Worm (Caenorhabditis elegans) whole organism, L4 larva: ENCODE data around the gene dmd-4.

Source experiments
- T20F7.1 ChIP-seq: fragments of 200-800 bp; sonication (Bioruptor generic); optimal IDR thresholded peaks from 2 replicates; lab custom pipeline; 2018; ENCODE audit warnings: mild to moderate bottlenecking, missing genetic modification characterization, missing compliant biosample characterization
- ZK337.2 ChIP-seq: fragments of 200-800 bp; sonication (Bioruptor generic); IDR thresholded peaks from 2 replicates; pipeline ENCODE4 v1.3.6; 2022; ENCODE audit warnings: missing genetic modification reagents, missing genetic modification characterization, missing compliant biosample characterization
- ZK546.5 ChIP-seq, 2 experiments: sonication (generic microtip); optimal IDR thresholded peaks; 2 replicates each; lab custom pipeline; 2017; ENCODE audit warnings: missing biosample characterization in 2 of 2, missing genetic modification characterization in 2 of 2
- ceh-20 ChIP-seq: fragments of 200-800 bp; sonication (Bioruptor generic); IDR thresholded peaks from 2 replicates; pipeline ENCODE4 v1.3.6; 2022; ENCODE audit warnings: missing genetic modification reagents, missing genetic modification characterization, missing compliant biosample characterization
- ceh-28 ChIP-seq: fragments of 150-350 bp; optimal IDR thresholded peaks from 2 replicates; lab custom pipeline; 2014; ENCODE audit warnings: missing biosample characterization, missing genetic modification reagents, missing genetic modification characterization
- ceh-32 ChIP-seq: sonication (generic microtip); optimal IDR thresholded peaks from 2 replicates; lab custom pipeline; 2016; ENCODE audit warnings: mild to moderate bottlenecking, missing genetic modification characterization, missing compliant biosample characterization; ENCODE audit not compliant: poor library complexity
- ceh-44 ChIP-seq: fragments of 200-800 bp; sonication (Bioruptor generic); IDR thresholded peaks from 2 replicates; pipeline ENCODE4 v1.3.6; 2022; ENCODE audit warnings: missing genetic modification reagents, missing genetic modification characterization, missing compliant biosample characterization
- ceh-82 ChIP-seq: sonication (generic microtip); optimal IDR thresholded peaks from 2 replicates; lab custom pipeline; 2017; ENCODE audit warnings: missing biosample characterization, missing genetic modification characterization
- ces-1 ChIP-seq: fragments of 150-350 bp; sonication (generic microtip); optimal IDR thresholded peaks from 4 replicates; lab custom pipeline; 2014; ENCODE audit warnings: missing biosample characterization, missing genetic modification reagents, missing genetic modification characterization
- ctbp-1 ChIP-seq: fragments of 200-800 bp; sonication (Bioruptor generic); IDR thresholded peaks from 2 replicates; pipeline ENCODE4 v1.3.6; 2022; ENCODE audit warnings: missing genetic modification reagents, missing genetic modification characterization, missing compliant biosample characterization
- daf-16 ChIP-seq, 3 experiments: sonication (generic microtip); optimal IDR thresholded peaks; 2 replicates each; lab custom pipeline; 2016 to 2017; ENCODE audit warnings: missing genetic modification characterization in 3 of 3, missing genetic modification reagents in 3 of 3, mild to moderate bottlenecking in 2 of 3, missing compliant biosample characterization in 2 of 3, missing biosample characterization in 1 of 3, moderate library complexity in 1 of 3
- daf-19 ChIP-seq: fragments of 200-800 bp; sonication (Bioruptor generic); conservative IDR thresholded peaks from 2 replicates; pipeline ENCODE4 v1.3.6; 2022; ENCODE audit warnings: missing genetic modification characterization, missing compliant biosample characterization
- daf-8 ChIP-seq: fragments of 200-800 bp; sonication (Bioruptor generic); IDR thresholded peaks from 2 replicates; pipeline ENCODE4 v1.3.6; 2022; ENCODE audit warnings: missing genetic modification characterization, missing compliant biosample characterization
- dmd-6 ChIP-seq: fragments of 200-800 bp; sonication (Bioruptor generic); IDR thresholded peaks from 2 replicates; pipeline ENCODE4 v1.3.6; 2022; ENCODE audit warnings: missing genetic modification reagents, missing genetic modification characterization, missing compliant biosample characterization
- dmd-9 ChIP-seq: fragments of 200-800 bp; sonication (Bioruptor generic); IDR thresholded peaks from 2 replicates; pipeline ENCODE4 v1.3.6; 2022; ENCODE audit warnings: missing genetic modification reagents, missing genetic modification characterization, missing compliant biosample characterization
- dpl-1 ChIP-seq: fragments of 150-350 bp; optimal IDR thresholded peaks from 2 replicates; lab custom pipeline; 2014; ENCODE audit warnings: missing biosample characterization, missing genetic modification reagents, missing genetic modification characterization
- dve-1 ChIP-seq: sonication (generic microtip); optimal IDR thresholded peaks from 2 replicates; lab custom pipeline; 2017; ENCODE audit warnings: antibody characterized with exemption, mild to moderate bottlenecking, missing genetic modification characterization, missing compliant biosample characterization; ENCODE audit not compliant: insufficient read depth
- egl-27 ChIP-seq: sonication (generic microtip); optimal IDR thresholded peaks from 3 replicates; lab custom pipeline; 2017; ENCODE audit warnings: missing biosample characterization, missing genetic modification reagents, missing genetic modification characterization
- egl-43 ChIP-seq: fragments of 200-800 bp; sonication (Bioruptor generic); IDR thresholded peaks from 2 replicates; pipeline ENCODE4 v1.3.6; 2022; ENCODE audit warnings: missing genetic modification reagents, missing genetic modification characterization, missing compliant biosample characterization
- fkh-10 ChIP-seq: fragments of 150-350 bp; optimal IDR thresholded peaks from 2 replicates; lab custom pipeline; 2014; ENCODE audit warnings: missing biosample characterization, missing genetic modification reagents, missing genetic modification characterization
- hif-1 ChIP-seq, 2 experiments: sonication (generic microtip); optimal IDR thresholded peaks; 2 replicates each; lab custom pipeline; 2016 to 2017; ENCODE audit warnings: missing compliant biosample characterization in 2 of 2, missing genetic modification characterization in 2 of 2, missing genetic modification reagents in 2 of 2, missing genotype in 2 of 2, mild to moderate bottlenecking in 1 of 2
- hmg-1.1 ChIP-seq: fragments of 200-800 bp; sonication (Bioruptor generic); IDR thresholded peaks from 2 replicates; pipeline ENCODE4 v1.3.6; 2022; ENCODE audit warnings: missing genetic modification reagents, missing genetic modification characterization, missing compliant biosample characterization
- jun-1 ChIP-seq: fragments of 150-350 bp; optimal IDR thresholded peaks from 2 replicates; lab custom pipeline; 2014; ENCODE audit warnings: missing biosample characterization, missing genetic modification reagents, missing genetic modification characterization
- lim-7 ChIP-seq: fragments of 200-800 bp; sonication (Bioruptor generic); IDR thresholded peaks from 2 replicates; pipeline ENCODE4 v1.3.6; 2022; ENCODE audit warnings: missing genetic modification characterization, missing compliant biosample characterization
- lin-1 ChIP-seq: fragments of 200-800 bp; sonication (Bioruptor generic); IDR thresholded peaks from 2 replicates; pipeline ENCODE4 v1.3.6; 2022; ENCODE audit warnings: missing genetic modification reagents, missing genetic modification characterization, missing compliant biosample characterization
- lin-13 ChIP-seq: fragments of 150-350 bp; optimal IDR thresholded peaks from 2 replicates; lab custom pipeline; 2014; ENCODE audit warnings: missing biosample characterization, missing genetic modification reagents, missing genetic modification characterization
- lin-15B ChIP-seq: fragments of 150-350 bp; sonication (generic microtip); optimal IDR thresholded peaks from 3 replicates; lab custom pipeline; 2014; ENCODE audit warnings: missing biosample characterization, missing genetic modification characterization
- lin-29 ChIP-seq: fragments of 200-800 bp; sonication (Bioruptor generic); IDR thresholded peaks from 2 replicates; pipeline ENCODE4 v1.3.6; 2022; ENCODE audit warnings: missing genetic modification reagents, missing genetic modification characterization, missing compliant biosample characterization
- lin-38 ChIP-seq: fragments of 200-800 bp; sonication (Bioruptor generic); IDR thresholded peaks from 2 replicates; pipeline ENCODE4 v1.3.6; 2022; ENCODE audit warnings: missing genetic modification reagents, missing genetic modification characterization, missing compliant biosample characterization
- lsy-2 ChIP-seq, 2 experiments: fragments of 150-350 bp in 1 of 2; sonication (generic microtip) in 1 of 2; optimal IDR thresholded peaks; 2 replicates each; lab custom pipeline; 2014 to 2017; ENCODE audit warnings: missing biosample characterization in 2 of 2, missing genetic modification characterization in 2 of 2
- mdt-29 ChIP-seq: fragments of 200-800 bp; sonication (Bioruptor generic); IDR thresholded peaks from 2 replicates; pipeline ENCODE4 v1.3.6; 2022; ENCODE audit warnings: missing genetic modification reagents, missing genetic modification characterization, missing compliant biosample characterization
- mes-2 ChIP-seq: sonication (generic microtip); optimal IDR thresholded peaks from 2 replicates; lab custom pipeline; 2016; ENCODE audit warnings: missing genotype, mild to moderate bottlenecking, missing genetic modification characterization, missing compliant biosample characterization; ENCODE audit not compliant: poor library complexity, severe bottlenecking
- nhr-10 ChIP-seq: fragments of 150-350 bp; optimal IDR thresholded peaks from 2 replicates; lab custom pipeline; 2014; ENCODE audit warnings: missing biosample characterization, missing genetic modification characterization
- nhr-102 ChIP-seq: sonication (generic microtip); optimal IDR thresholded peaks from 2 replicates; lab custom pipeline; 2016; ENCODE audit warnings: mild to moderate bottlenecking, missing genetic modification characterization, moderate library complexity, missing compliant biosample characterization
- nhr-11 ChIP-seq: fragments of 150-350 bp; optimal IDR thresholded peaks from 2 replicates; lab custom pipeline; 2014; ENCODE audit warnings: missing biosample characterization, missing genetic modification characterization
- nhr-111 ChIP-seq: fragments of 200-800 bp; sonication (Bioruptor generic); optimal IDR thresholded peaks from 2 replicates; lab custom pipeline; 2018; ENCODE audit warnings: mild to moderate bottlenecking, missing genetic modification characterization, missing compliant biosample characterization
- nhr-237 ChIP-seq: sonication (generic microtip); optimal IDR thresholded peaks from 2 replicates; lab custom pipeline; 2017; ENCODE audit warnings: missing biosample characterization, missing genetic modification characterization
- nhr-28 ChIP-seq: fragments of 150-350 bp; optimal IDR thresholded peaks from 2 replicates; lab custom pipeline; 2014; ENCODE audit warnings: missing biosample characterization, missing genetic modification characterization
- nhr-77 ChIP-seq: fragments of 150-350 bp; optimal IDR thresholded peaks from 2 replicates; lab custom pipeline; 2014; ENCODE audit warnings: missing biosample characterization, missing genetic modification characterization
- pha-4 ChIP-seq, 2 experiments: fragments of 150-350 bp in 1 of 2; fragments of 200-800 bp in 1 of 2; sonication (Bioruptor generic) in 1 of 2; IDR thresholded peaks in 1 of 2; optimal IDR thresholded peaks in 1 of 2; 2 replicates each; pipeline versions ENCODE4 v1.3.6 to Lab custom; 2014 to 2022; ENCODE audit warnings: missing genetic modification characterization in 2 of 2, missing genetic modification reagents in 2 of 2, missing biosample characterization in 1 of 2, missing compliant biosample characterization in 1 of 2
- pqm-1 ChIP-seq: sonication (generic microtip); optimal IDR thresholded peaks from 2 replicates; lab custom pipeline; 2017; ENCODE audit warnings: missing biosample characterization, missing genetic modification characterization
- rbr-2 ChIP-seq: sonication (generic microtip); optimal IDR thresholded peaks from 2 replicates; lab custom pipeline; 2016; ENCODE audit warnings: missing genotype, missing genetic modification characterization, missing compliant biosample characterization
- sdz-12 ChIP-seq: fragments of 200-800 bp; sonication (Bioruptor generic); optimal IDR thresholded peaks from 2 replicates; lab custom pipeline; 2018; ENCODE audit warnings: mild to moderate bottlenecking, missing genetic modification characterization, missing compliant biosample characterization
- set-16 ChIP-seq: fragments of 200-800 bp; sonication (Bioruptor generic); IDR thresholded peaks from 2 replicates; pipeline ENCODE4 v1.3.6; 2022; ENCODE audit warnings: missing genetic modification reagents, missing genetic modification characterization, missing compliant biosample characterization
- skn-1 ChIP-seq: fragments of 150-350 bp; optimal IDR thresholded peaks from 2 replicates; lab custom pipeline; 2014; ENCODE audit warnings: missing biosample characterization, missing genetic modification characterization
- unc-130 ChIP-seq: sonication (generic microtip); optimal IDR thresholded peaks from 2 replicates; lab custom pipeline; 2016; ENCODE audit warnings: missing genetic modification reagents, missing genetic modification characterization, missing compliant biosample characterization
- unc-62 ChIP-seq, 3 experiments: fragments of 150-350 bp in 1 of 3; sonication (generic microtip); optimal IDR thresholded peaks in 2 of 3; peaks in 1 of 3; 1 replicate in 1 of 3; 2 replicates in 2 of 3; lab custom pipeline; 2014 to 2017; ENCODE audit warnings: missing biosample characterization in 3 of 3, missing genetic modification characterization in 3 of 3, missing genetic modification reagents in 3 of 3, missing genotype in 1 of 3
- zag-1 ChIP-seq: fragments of 150-350 bp; optimal IDR thresholded peaks from 2 replicates; lab custom pipeline; 2014; ENCODE audit warnings: missing biosample characterization, missing genetic modification characterization
- zip-11 ChIP-seq: fragments of 200-800 bp; sonication (Bioruptor generic); IDR thresholded peaks from 2 replicates; pipeline ENCODE4 v1.3.6; 2022; ENCODE audit warnings: missing genetic modification characterization, missing compliant biosample characterization

dmd-4 gene

ce11 chrX:14824490-14825050, 37.1 kb downstream of the dmd-4 start, which contains the start of gene mbk-1 (continued):
- no peak for TF ChIP-seq ZK546.5 (tag; optimal IDR thresholded peaks at IDR 0.05; lab: Kevin White, UChicago)
- no peak for TF ChIP-seq nhr-10 (tag; lab: Kevin White, UChicago)
- TF ChIP-seq nhr-77 (tag; lab: Kevin White, UChicago): peak; percentile 76
- no peak for TF ChIP-seq T20F7.1 (GFP tag; lab: Kevin White, UChicago)
- TF ChIP-seq pqm-1: peak; percentile 5
- peak; percentile 75 for TF ChIP-seq lin-1
- no peak for TF ChIP-seq ces-1
- TF ChIP-seq nhr-102: no peak
- TF ChIP-seq fkh-10 (GFP tag; lab: Kevin White, UChicago): no peak
- no peak for TF ChIP-seq zip-11 (GFP tag; lab: Robert Waterston, UW)
- TF ChIP-seq lsy-2 (tag; optimal IDR thresholded peaks at IDR 0.05; lab: Kevin White, UChicago): peak in 1 of 2 experiments; percentile 76
- peak; percentile 70; the same call in 1 of the 2 replicates for TF ChIP-seq ceh-20 (GFP tag; lab: Robert Waterston, UW)
- TF ChIP-seq jun-1 (tag; lab: Kevin White, UChicago): no peak
- TF ChIP-seq mdt-29: no peak
- TF ChIP-seq ceh-82 (tag; lab: Kevin White, UChicago): no peak
- TF ChIP-seq daf-19 (GFP tag; lab: Robert Waterston, UW): no peak
- TF ChIP-seq hmg-1.1 (GFP tag; lab: Robert Waterston, UW): peak; percentile 80
- TF ChIP-seq set-16 (GFP tag; lab: Robert Waterston, UW): no peak
- no peak for TF ChIP-seq nhr-111 (GFP tag; lab: Kevin White, UChicago)
- no peak for TF ChIP-seq mes-2 (tag; lab: Kevin White, UChicago)
- TF ChIP-seq dmd-6: peak; percentile 75
- no peak for TF ChIP-seq ceh-44 (GFP tag; lab: Robert Waterston, UW)
- TF ChIP-seq dve-1 (tag; lab: Kevin White, UChicago): peak; percentile 85
- TF ChIP-seq unc-62 (GFP tag; optimal IDR thresholded peaks at IDR 0.05 in 1 of 2; lab: Kevin White, UChicago): peak in 1 of 2 experiments; percentile 50
- no peak for TF ChIP-seq unc-62 (tag; optimal IDR thresholded peaks at IDR 0.05; lab: Kevin White, UChicago)
- TF ChIP-seq lin-38 (GFP tag; lab: Robert Waterston, UW): no peak; the same call in 1 of the 2 replicates
- TF ChIP-seq hif-1 (tag; optimal IDR thresholded peaks at IDR 0.05; lab: Kevin White, UChicago): peak in 1 of 2 experiments; percentile 27
- TF ChIP-seq lim-7: no peak
- TF ChIP-seq ceh-32 (tag; lab: Kevin White, UChicago): no peak
- TF ChIP-seq nhr-28 (tag; lab: Kevin White, UChicago): peak; percentile 91
- TF ChIP-seq ceh-28 (tag; lab: Kevin White, UChicago): no peak
- TF ChIP-seq daf-16 (GFP tag; optimal IDR thresholded peaks at IDR 0.05; lab: Kevin White, UChicago): no peak
- peak; percentile 76 for TF ChIP-seq daf-16 (tag; optimal IDR thresholded peaks at IDR 0.05; lab: Kevin White, UChicago)
- no peak for TF ChIP-seq dmd-9 (GFP tag; lab: Robert Waterston, UW)
- no peak for TF ChIP-seq pha-4 (GFP tag; IDR thresholded peaks at IDR 0.05; lab: Robert Waterston, UW)
- no peak for TF ChIP-seq pha-4 (tag; optimal IDR thresholded peaks at IDR 0.05; lab: Kevin White, UChicago)
- TF ChIP-seq lin-29: no peak
- no peak for TF ChIP-seq lin-15B
- peak; percentile 17 for TF ChIP-seq lin-13 (GFP tag; lab: Kevin White, UChicago)
- 0 out of 2 replicates have a peak, but pooled peaks have one; percentile 26 for TF ChIP-seq ctbp-1 (GFP tag; lab: Robert Waterston, UW)
- TF ChIP-seq skn-1 (tag; lab: Kevin White, UChicago): no peak
- no peak for TF ChIP-seq sdz-12 (GFP tag; lab: Kevin White, UChicago)
- no peak for TF ChIP-seq egl-27 (tag; lab: Kevin White, UChicago)
- peak; percentile 33 for TF ChIP-seq dpl-1 (GFP tag; lab: Kevin White, UChicago)
- peak; percentile 58 for TF ChIP-seq nhr-11 (tag; lab: Kevin White, UChicago)
- no peak for TF ChIP-seq egl-43
- no peak for TF ChIP-seq ZK337.2 (GFP tag; lab: Robert Waterston, UW)
- no peak for TF ChIP-seq zag-1 (tag; lab: Kevin White, UChicago)
- TF ChIP-seq rbr-2 (tag; lab: Kevin White, UChicago): peak; percentile 51
- TF ChIP-seq unc-130 (GFP tag; lab: Kevin White, UChicago): no peak
- TF ChIP-seq nhr-237 (tag; lab: Kevin White, UChicago): no peak
- no peak for TF ChIP-seq daf-8 (GFP tag; lab: Robert Waterston, UW)
